Worm (Caenorhabditis elegans) whole organism, early embryonic: ENCODE results near the gene coq-6.

Experiments used
- B0310.2 ChIP-seq: sonication (generic microtip); optimal IDR thresholded peaks from 2 replicates; lab custom pipeline; 2016; ENCODE audit warnings: mild to moderate bottlenecking, missing genetic modification characterization, missing compliant biosample characterization
- F13C5.2 ChIP-seq: sonication (generic microtip); optimal IDR thresholded peaks from 2 replicates; lab custom pipeline; 2017; ENCODE audit warnings: mild to moderate bottlenecking, missing genetic modification characterization, inconsistent platforms, missing compliant biosample characterization
- aly-1 ChIP-seq: sonication (generic microtip); optimal IDR thresholded peaks from 2 replicates; lab custom pipeline; 2016; ENCODE audit warnings: missing genetic modification characterization, missing compliant biosample characterization
- ama-1 ChIP-seq: fragments of 150-350 bp; optimal IDR thresholded peaks from 2 replicates; lab custom pipeline; 2014
- ceh-13 ChIP-seq: fragments of 200-800 bp; sonication (Bioruptor generic); optimal IDR thresholded peaks from 2 replicates; lab custom pipeline; 2018; ENCODE audit warnings: mild to moderate bottlenecking, missing genetic modification characterization, missing compliant biosample characterization
- ceh-36 ChIP-seq: sonication (generic microtip); optimal IDR thresholded peaks from 2 replicates; lab custom pipeline; 2016; ENCODE audit warnings: missing genetic modification characterization, inconsistent platforms, missing compliant biosample characterization
- ets-7 ChIP-seq: sonication (generic microtip); optimal IDR thresholded peaks from 2 replicates; lab custom pipeline; 2016; ENCODE audit warnings: missing genotype, missing genetic modification characterization, missing compliant biosample characterization
- flt-1 ChIP-seq: fragments of 200-800 bp; sonication (Bioruptor generic); IDR thresholded peaks from 2 replicates; pipeline ENCODE4 v1.3.6; 2022; ENCODE audit warnings: missing genetic modification characterization, missing compliant biosample characterization
- hmg-4 ChIP-seq: fragments of 200-800 bp; sonication (Bioruptor generic); optimal IDR thresholded peaks from 2 replicates; lab custom pipeline; 2018; ENCODE audit warnings: mild to moderate bottlenecking, missing genetic modification characterization, missing compliant biosample characterization
- pes-1 ChIP-seq: fragments of 200-800 bp; sonication (Bioruptor generic); IDR thresholded peaks from 2 replicates; pipeline ENCODE4 v1.3.6; 2022; ENCODE audit warnings: missing genetic modification reagents, missing genetic modification characterization, missing compliant biosample characterization
- sea-1 ChIP-seq: fragments of 200-800 bp; sonication (Bioruptor generic); conservative IDR thresholded peaks from 2 replicates; pipeline ENCODE4 v1.3.6; 2022; ENCODE audit warnings: missing genetic modification characterization, missing compliant biosample characterization
- tbx-37 ChIP-seq: fragments of 200-800 bp; sonication (Bioruptor generic); conservative IDR thresholded peaks from 2 replicates; pipeline ENCODE4 v1.3.6; 2022; ENCODE audit warnings: missing genetic modification reagents, missing genetic modification characterization, missing compliant biosample characterization
- tra-4 ChIP-seq: sonication (generic microtip); optimal IDR thresholded peaks from 2 replicates; lab custom pipeline; 2017; ENCODE audit warnings: missing genetic modification characterization, missing compliant biosample characterization

ce11 chrV:9375378-9375777 lies 38.8 kb downstream of the coq-6 start, which contains the start of gene E02C12.9:
- no peak for TF ChIP-seq hmg-4 (GFP tag; lab: Kevin White, UChicago)
- TF ChIP-seq pes-1 (GFP tag; lab: Robert Waterston, UW): no peak
- no peak for TF ChIP-seq ceh-36
- TF ChIP-seq ceh-13 (GFP tag; lab: Kevin White, UChicago): no peak
- TF ChIP-seq F13C5.2: no peak
- TF ChIP-seq flt-1 (GFP tag; lab: Robert Waterston, UW): no peak
- no peak for TF ChIP-seq ama-1
- no peak for TF ChIP-seq aly-1
- no peak for TF ChIP-seq sea-1 (GFP tag; lab: Robert Waterston, UW)
- TF ChIP-seq ets-7: no peak
- TF ChIP-seq B0310.2 (tag; lab: Kevin White, UChicago): no peak
- no peak for TF ChIP-seq tra-4 (tag; lab: Kevin White, UChicago)
- no peak for TF ChIP-seq tbx-37 (GFP tag; lab: Robert Waterston, UW)
